Fruit fly (Drosophila melanogaster): Measurements from ENCODE around the gene VhaM9.7-a.

dm6 chr3L:4267403-4267802 lies 4.9 kb downstream of the VhaM9.7-a start, which contains the start of gene CG33764:
- no peak for TF ChIP-seq Sox15 (GFP tag; optimal IDR thresholded peaks at IDR 0.05)
- TF ChIP-seq topi (GFP tag; optimal IDR thresholded peaks at IDR 0.05): no peak
- no peak for TF ChIP-seq dsx (GFP tag; optimal IDR thresholded peaks at IDR 0.05; ENCODE audit: poor library complexity, severe bottlenecking)
- TF ChIP-seq achi (GFP tag; optimal IDR thresholded peaks at IDR 0.05): no peak
- no peak for TF ChIP-seq lz (GFP tag; optimal IDR thresholded peaks at IDR 0.05)

Data from whole organism, prepupa.